Worm (Caenorhabditis elegans) whole organism, L1 larva: ENCODE measurements around the gene C54C6.5.

ENCODE experiments used
- C04F5.9 ChIP-seq: sonication (generic microtip); optimal IDR thresholded peaks from 2 replicates; lab custom pipeline; 2016; ENCODE audit warnings: missing genetic modification characterization, missing compliant biosample characterization
- C16A3.4 ChIP-seq: fragments of 150-350 bp; optimal IDR thresholded peaks from 2 replicates; lab custom pipeline; 2014; ENCODE audit warnings: missing biosample characterization, missing genetic modification characterization
- C34B4.2 ChIP-seq: sonication (generic microtip); optimal IDR thresholded peaks from 2 replicates; lab custom pipeline; 2017; ENCODE audit warnings: mild to moderate bottlenecking, missing genetic modification characterization, missing compliant biosample characterization
- F16B12.6 ChIP-seq: fragments of 150-350 bp; optimal IDR thresholded peaks from 2 replicates; lab custom pipeline; 2014; ENCODE audit warnings: missing biosample characterization, missing genetic modification characterization
- Y116A8C.19 ChIP-seq: sonication (generic microtip); optimal IDR thresholded peaks from 2 replicates; lab custom pipeline; 2016; ENCODE audit warnings: missing compliant biosample characterization, missing genetic modification characterization, borderline replicate concordance
- alr-1 ChIP-seq: fragments of 200-800 bp; sonication (Bioruptor generic); optimal IDR thresholded peaks from 2 replicates; lab custom pipeline; 2018; ENCODE audit warnings: borderline replicate concordance, mild to moderate bottlenecking, missing genetic modification characterization, missing compliant biosample characterization
- aly-2 ChIP-seq: fragments of 150-350 bp; optimal IDR thresholded peaks from 2 replicates; lab custom pipeline; 2014; ENCODE audit warnings: missing biosample characterization, missing genetic modification characterization
- ama-1 ChIP-seq: fragments of 150-350 bp; optimal IDR thresholded peaks from 2 replicates; lab custom pipeline; 2014
- ceh-63 ChIP-seq: fragments of 200-800 bp; sonication (Bioruptor generic); optimal IDR thresholded peaks from 2 replicates; lab custom pipeline; 2018; ENCODE audit warnings: mild to moderate bottlenecking, missing genetic modification characterization, missing compliant biosample characterization
- ceh-88 ChIP-seq: fragments of 200-800 bp; sonication (Bioruptor generic); IDR thresholded peaks from 2 replicates; pipeline ENCODE4 v1.3.6; 2022; ENCODE audit warnings: missing genetic modification characterization, missing compliant biosample characterization
- ceh-90 ChIP-seq: sonication (generic microtip); optimal IDR thresholded peaks from 2 replicates; lab custom pipeline; 2016; ENCODE audit warnings: missing genetic modification characterization, missing compliant biosample characterization
- ces-1 ChIP-seq: fragments of 150-350 bp; optimal IDR thresholded peaks from 2 replicates; lab custom pipeline; 2014; ENCODE audit warnings: missing biosample characterization, missing genetic modification reagents, missing genetic modification characterization
- dpl-1 ChIP-seq, 3 experiments: fragments of 150-350 bp in 2 of 3; sonication (generic microtip) in 1 of 3; optimal IDR thresholded peaks; 2 replicates each; lab custom pipeline; 2014 to 2017; ENCODE audit warnings: missing biosample characterization in 3 of 3, missing genetic modification characterization in 3 of 3, missing genetic modification reagents in 3 of 3
- dsc-1 ChIP-seq: sonication (generic microtip); optimal IDR thresholded peaks from 2 replicates; lab custom pipeline; 2016; ENCODE audit warnings: mild to moderate bottlenecking, missing genetic modification characterization, missing compliant biosample characterization
- efl-1 ChIP-seq, 4 experiments: fragments of 150-350 bp; optimal IDR thresholded peaks in 3 of 4; peaks in 1 of 4; 1 replicate in 1 of 4; 2 replicates in 3 of 4; lab custom pipeline; 2014; ENCODE audit warnings: missing biosample characterization in 2 of 4, missing genetic modification characterization in 2 of 4, missing genetic modification reagents in 2 of 4
- elt-2 ChIP-seq: sonication (generic microtip); optimal IDR thresholded peaks from 2 replicates; lab custom pipeline; 2016; ENCODE audit warnings: missing genetic modification characterization, mild to moderate bottlenecking, inconsistent platforms, missing compliant biosample characterization, missing genetic modification reagents
- ets-5 ChIP-seq: fragments of 200-800 bp; sonication (Bioruptor generic); IDR thresholded peaks from 2 replicates; pipeline ENCODE4 v1.3.6; 2022; ENCODE audit warnings: missing genetic modification characterization, missing compliant biosample characterization
- fkh-10 ChIP-seq: sonication (generic microtip); optimal IDR thresholded peaks from 2 replicates; lab custom pipeline; 2017; ENCODE audit warnings: missing biosample characterization, missing genetic modification reagents, missing genetic modification characterization
- fkh-4 ChIP-seq: sonication (generic microtip); optimal IDR thresholded peaks from 2 replicates; lab custom pipeline; 2016; ENCODE audit warnings: missing compliant biosample characterization, missing genetic modification characterization, borderline replicate concordance
- fos-1 ChIP-seq: fragments of 150-350 bp; optimal IDR thresholded peaks from 2 replicates; lab custom pipeline; 2014; ENCODE audit warnings: missing biosample characterization, missing genetic modification characterization
- isw-1 ChIP-seq: fragments of 200-800 bp; sonication (Bioruptor generic); IDR thresholded peaks from 2 replicates; pipeline ENCODE4 v1.3.6; 2022; ENCODE audit warnings: missing genetic modification characterization, missing compliant biosample characterization
- jun-1 ChIP-seq: fragments of 150-350 bp; optimal IDR thresholded peaks from 2 replicates; lab custom pipeline; 2014; ENCODE audit warnings: missing biosample characterization, missing genetic modification reagents, missing genetic modification characterization
- lin-13 ChIP-seq: fragments of 150-350 bp; optimal IDR thresholded peaks from 2 replicates; lab custom pipeline; 2014; ENCODE audit warnings: missing biosample characterization, missing genetic modification reagents, missing genetic modification characterization
- lin-39 ChIP-seq: fragments of 150-350 bp; optimal IDR thresholded peaks from 2 replicates; lab custom pipeline; 2014; ENCODE audit warnings: missing biosample characterization, missing genetic modification reagents, missing genetic modification characterization
- mab-9 ChIP-seq: fragments of 200-800 bp; sonication (Bioruptor generic); IDR thresholded peaks from 2 replicates; pipeline ENCODE4 v1.3.6; 2022; ENCODE audit warnings: missing genetic modification reagents, missing genetic modification characterization, missing compliant biosample characterization
- mdl-1 ChIP-seq, 2 experiments: fragments of 150-350 bp; optimal IDR thresholded peaks; 2 replicates each; lab custom pipeline; 2014 to 2017; ENCODE audit warnings: missing biosample characterization in 2 of 2, missing genetic modification characterization in 2 of 2, inconsistent platforms in 1 of 2
- mef-2 ChIP-seq: fragments of 150-350 bp; optimal IDR thresholded peaks from 2 replicates; lab custom pipeline; 2014; ENCODE audit warnings: missing biosample characterization, missing genetic modification characterization
- nhr-11 ChIP-seq: fragments of 150-350 bp; optimal IDR thresholded peaks from 2 replicates; lab custom pipeline; 2014; ENCODE audit warnings: missing biosample characterization, missing genetic modification characterization
- nhr-12 ChIP-seq: sonication (generic microtip); optimal IDR thresholded peaks from 2 replicates; lab custom pipeline; 2017; ENCODE audit warnings: missing biosample characterization, missing genetic modification characterization
- nhr-19 ChIP-seq: fragments of 200-800 bp; sonication (Bioruptor generic); conservative IDR thresholded peaks from 2 replicates; pipeline ENCODE4 v1.3.6; 2022; ENCODE audit warnings: missing genetic modification characterization, missing compliant biosample characterization
- nhr-237 ChIP-seq: fragments of 150-350 bp; optimal IDR thresholded peaks from 2 replicates; lab custom pipeline; 2014; ENCODE audit warnings: missing biosample characterization, missing genetic modification characterization
- nhr-47 ChIP-seq: sonication (generic microtip); optimal IDR thresholded peaks from 2 replicates; lab custom pipeline; 2016; ENCODE audit warnings: mild to moderate bottlenecking, missing genetic modification characterization, moderate library complexity, missing compliant biosample characterization
- nhr-71 ChIP-seq: sonication (generic microtip); optimal IDR thresholded peaks from 2 replicates; lab custom pipeline; 2016; ENCODE audit warnings: mild to moderate bottlenecking, missing genetic modification characterization, moderate library complexity, missing compliant biosample characterization
- nhr-76 ChIP-seq: sonication (generic microtip); optimal IDR thresholded peaks from 2 replicates; lab custom pipeline; 2017; ENCODE audit warnings: missing biosample characterization, missing genetic modification characterization
- nhr-77 ChIP-seq: fragments of 150-350 bp; optimal IDR thresholded peaks from 2 replicates; lab custom pipeline; 2014; ENCODE audit warnings: missing biosample characterization, missing genetic modification characterization
- nhr-85 ChIP-seq: sonication (generic microtip); peaks from one replicate; lab custom pipeline; 2016; ENCODE audit warnings: missing genetic modification characterization, inconsistent platforms, missing compliant biosample characterization
- nhr-90 ChIP-seq: sonication (generic microtip); optimal IDR thresholded peaks from 2 replicates; lab custom pipeline; 2016; ENCODE audit warnings: mild to moderate bottlenecking, missing genetic modification characterization, missing compliant biosample characterization; ENCODE audit not compliant: poor library complexity
- pax-3 ChIP-seq: fragments of 200-800 bp; sonication (Bioruptor generic); optimal IDR thresholded peaks from 2 replicates; lab custom pipeline; 2018; ENCODE audit warnings: mild to moderate bottlenecking, missing genetic modification characterization, moderate library complexity, missing compliant biosample characterization
- rnt-1 ChIP-seq: sonication (generic microtip); optimal IDR thresholded peaks from 2 replicates; lab custom pipeline; 2016; ENCODE audit warnings: mild to moderate bottlenecking, missing genetic modification characterization, moderate library complexity, missing compliant biosample characterization
- sptf-1 ChIP-seq: fragments of 150-350 bp; optimal IDR thresholded peaks from 2 replicates; lab custom pipeline; 2014; ENCODE audit warnings: missing biosample characterization, missing genetic modification characterization
- sup-37 ChIP-seq: fragments of 200-800 bp; sonication (Bioruptor generic); optimal IDR thresholded peaks from 2 replicates; lab custom pipeline; 2018; ENCODE audit warnings: mild to moderate bottlenecking, missing genetic modification characterization, missing compliant biosample characterization
- swsn-7 ChIP-seq: sonication (generic microtip); optimal IDR thresholded peaks from 2 replicates; lab custom pipeline; 2016; ENCODE audit warnings: missing genetic modification characterization, missing compliant biosample characterization
- unc-130 ChIP-seq: fragments of 150-350 bp; optimal IDR thresholded peaks from 2 replicates; lab custom pipeline; 2017; ENCODE audit warnings: missing biosample characterization, missing genetic modification characterization, inconsistent platforms
- unc-30 ChIP-seq: sonication (generic microtip); optimal IDR thresholded peaks from 2 replicates; lab custom pipeline; 2017; ENCODE audit warnings: missing biosample characterization, missing genetic modification characterization
- xbp-1 ChIP-seq: sonication (generic microtip); optimal IDR thresholded peaks from 2 replicates; lab custom pipeline; 2016; ENCODE audit warnings: missing genetic modification characterization, missing compliant biosample characterization
- zip-4 ChIP-seq: fragments of 200-800 bp; sonication (Bioruptor generic); optimal IDR thresholded peaks from 2 replicates; lab custom pipeline; 2018; ENCODE audit warnings: mild to moderate bottlenecking, missing genetic modification characterization, moderate library complexity, missing compliant biosample characterization

Gene C54C6.5

ce11 chrIII:3541539-3541938 lies 8.1 kb downstream of the C54C6.5 start, which contains the start of gene ben-1:
TSS of gene ben-1 (minus strand) at chrIII:3541639.
- no peak for TF ChIP-seq mdl-1 (tag; optimal IDR thresholded peaks at IDR 0.05; lab: Kevin White, UChicago)
- peak; percentile 28 for TF ChIP-seq nhr-85 (tag; lab: Kevin White, UChicago)
- no peak for TF ChIP-seq dpl-1 (GFP tag; optimal IDR thresholded peaks at IDR 0.05; lab: Kevin White, UChicago)
- TF ChIP-seq elt-2, result no peak
- no peak for TF ChIP-seq fkh-4 (tag; lab: Kevin White, UChicago)
- TF ChIP-seq dsc-1 (tag; lab: Kevin White, UChicago), result no peak
- TF ChIP-seq ceh-88 (GFP tag; lab: Robert Waterston, UW), result no peak
- no peak for TF ChIP-seq jun-1
- TF ChIP-seq, all 84 proteins: peak for 1

DNA sequence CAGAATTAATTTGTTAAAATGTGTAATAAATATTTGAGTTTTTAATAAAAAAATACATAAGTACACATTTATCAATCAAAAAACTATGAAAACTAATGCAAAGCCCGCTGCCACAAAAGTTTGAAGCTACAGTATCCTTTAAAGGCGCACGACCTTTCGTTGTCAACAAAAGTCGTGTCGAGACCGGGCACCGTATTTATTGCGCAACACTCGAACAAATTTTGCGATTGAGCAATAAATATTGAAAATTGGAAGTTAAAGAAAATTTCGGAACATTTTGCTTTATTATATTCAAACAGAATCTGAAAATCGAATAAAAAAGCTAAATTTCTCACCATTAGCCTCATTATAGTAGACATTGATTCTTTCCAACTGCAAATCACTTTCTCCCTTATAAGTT lies 8.6 kb downstream of the C54C6.5 start:
- TF ChIP-seq nhr-71 (tag; lab: Kevin White, UChicago) (no peak), unc-30 (tag; lab: Kevin White, UChicago) (no peak), rnt-1 (no peak), C16A3.4 (tag; lab: Kevin White, UChicago) (no peak), nhr-237 (tag; lab: Kevin White, UChicago) (no peak), nhr-11 (tag; lab: Kevin White, UChicago) (no peak), ceh-90 (no peak), ces-1 (GFP tag; lab: Kevin White, UChicago) (no peak), xbp-1 (tag; lab: Kevin White, UChicago) (no peak), pax-3 (tag; lab: Kevin White, UChicago) (no peak), swsn-7 (tag; lab: Kevin White, UChicago) (no peak), nhr-12 (tag; lab: Kevin White, UChicago) (no peak), aly-2 (tag; lab: Kevin White, UChicago) (no peak), ceh-63 (GFP tag; lab: Kevin White, UChicago) (no peak)

DNA sequence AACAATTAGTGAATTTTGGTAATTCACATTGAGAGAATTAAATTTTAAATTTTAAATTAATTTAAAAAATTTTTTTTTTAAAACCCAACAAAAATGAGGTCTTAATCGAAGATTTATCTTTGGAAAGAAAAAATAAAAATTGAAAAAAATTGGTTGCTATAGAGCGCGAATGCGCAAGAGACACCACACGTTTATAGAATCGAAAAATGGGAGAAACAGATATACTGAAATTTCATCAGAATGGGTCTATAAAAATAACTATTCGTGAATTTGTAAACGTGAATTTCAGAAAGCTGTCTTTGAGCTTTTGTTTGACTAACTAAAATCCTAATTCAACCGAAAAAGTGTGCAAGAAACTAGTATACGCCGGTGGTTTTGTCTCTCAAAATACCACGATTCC lies 9.2 kb downstream of the C54C6.5 start:
- peak; percentile 53 to 64 (median 63) for TF ChIP-seq dpl-1 (GFP tag; optimal IDR thresholded peaks at IDR 0.05; lab: Kevin White, UChicago)
- TF ChIP-seq unc-130 (tag; lab: Kevin White, UChicago), result no peak
- peak; percentile 36 for TF ChIP-seq C04F5.9 (tag; lab: Kevin White, UChicago)
- no peak for TF ChIP-seq Y116A8C.19
- TF ChIP-seq nhr-71 (tag; lab: Kevin White, UChicago), result peak; percentile 86
- no peak for TF ChIP-seq sup-37 (GFP tag; lab: Kevin White, UChicago)
- peak; percentile 51 for TF ChIP-seq ceh-90
- no peak for TF ChIP-seq mdl-1 (tag; optimal IDR thresholded peaks at IDR 0.05; lab: Kevin White, UChicago)
- no peak for TF ChIP-seq mef-2 (tag; lab: Kevin White, UChicago)
- no peak for TF ChIP-seq alr-1 (tag; lab: Kevin White, UChicago)
- no peak for TF ChIP-seq nhr-12 (tag; lab: Kevin White, UChicago)
- TF ChIP-seq nhr-11 (tag; lab: Kevin White, UChicago), result no peak
- no peak for TF ChIP-seq fkh-10 (GFP tag; lab: Kevin White, UChicago)
- peak; percentile 43 for TF ChIP-seq elt-2
- TF ChIP-seq C34B4.2 (tag; lab: Kevin White, UChicago), result no peak
- no peak for TF ChIP-seq ama-1 (lab: Kevin White, UChicago)
- TF ChIP-seq efl-1 (optimal IDR thresholded peaks at IDR 0.05; lab: Kevin White, UChicago), result peak; percentile 63 to 67
- TF ChIP-seq efl-1 (GFP tag; optimal IDR thresholded peaks at IDR 0.05 in 1 of 2; lab: Kevin White, UChicago), result peak; percentile 66 to 96
- peak; percentile 29 for TF ChIP-seq nhr-77 (tag; lab: Kevin White, UChicago)
- TF ChIP-seq fos-1 (tag; lab: Kevin White, UChicago), result peak; percentile 59
- peak; percentile 71 for TF ChIP-seq swsn-7 (tag; lab: Kevin White, UChicago)
- peak; percentile 80 for TF ChIP-seq C16A3.4 (tag; lab: Kevin White, UChicago)
- peak; percentile 85 for TF ChIP-seq nhr-90 (tag; lab: Kevin White, UChicago)
- peak; percentile 65 for TF ChIP-seq dsc-1 (tag; lab: Kevin White, UChicago)
- peak; percentile 60 for TF ChIP-seq ceh-88 (GFP tag; lab: Robert Waterston, UW)
- TF ChIP-seq F16B12.6 (tag; lab: Kevin White, UChicago), result no peak
- TF ChIP-seq nhr-237 (tag; lab: Kevin White, UChicago), result peak; percentile 31
- no peak for TF ChIP-seq ets-5 (GFP tag; lab: Robert Waterston, UW)
- TF ChIP-seq xbp-1 (tag; lab: Kevin White, UChicago), result peak; percentile 81
- no peak for TF ChIP-seq nhr-76 (tag; lab: Kevin White, UChicago)
- TF ChIP-seq lin-39 (tag; lab: Kevin White, UChicago), result no peak
- TF ChIP-seq nhr-85 (tag; lab: Kevin White, UChicago), result peak; percentile 87
- TF ChIP-seq nhr-19, result peak; percentile 75
- TF ChIP-seq mab-9, result no peak
- TF ChIP-seq zip-4 (GFP tag; lab: Kevin White, UChicago), result no peak
- TF ChIP-seq pax-3 (tag; lab: Kevin White, UChicago), result peak; percentile 85
- peak; percentile 63 for TF ChIP-seq isw-1 (GFP tag; lab: Robert Waterston, UW)
- no peak for TF ChIP-seq sptf-1
- peak; percentile 51 for TF ChIP-seq jun-1
- TF ChIP-seq fkh-4 (tag; lab: Kevin White, UChicago), result peak; percentile 24
- TF ChIP-seq nhr-47 (tag; lab: Kevin White, UChicago), result peak; percentile 85
- peak; percentile 42 for TF ChIP-seq lin-13 (GFP tag; lab: Kevin White, UChicago)
